Fruit fly (Drosophila melanogaster) whole organism, embryonic: ENCODE results near the gene CG14357.

ENCODE experiments used
- Adf1 ChIP-seq: fragments of 200-800 bp; sonication (Bioruptor generic); IDR thresholded peaks from 2 replicates; pipeline ENCODE4 v1.3.6; 2022; ENCODE audit warnings: missing biosample characterization, missing genetic modification characterization
- Aef1 ChIP-seq: fragments of 200-800 bp; sonication (Bioruptor generic); IDR thresholded peaks from 3 replicates; pipeline ENCODE4 v1.3.6; 2022; ENCODE audit warnings: missing biosample characterization, missing genetic modification characterization
- Atf3 ChIP-seq: fragments of 200-800 bp; sonication (Bioruptor generic); optimal IDR thresholded peaks from 3 replicates; lab custom pipeline; 2016; ENCODE audit warnings: missing biosample characterization, missing genetic modification characterization
- B-H1 ChIP-seq: fragments of 200-800 bp; sonication (Bioruptor generic); IDR thresholded peaks from 3 replicates; pipeline ENCODE4 v1.3.6; 2022; ENCODE audit warnings: missing biosample characterization, missing genetic modification characterization
- CG11695 ChIP-seq: fragments of 200-800 bp; sonication (Bioruptor generic); IDR thresholded peaks from 3 replicates; pipeline ENCODE4 v1.3.6; 2022; ENCODE audit warnings: missing biosample characterization, missing genetic modification characterization
- CG12104 ChIP-seq: fragments of 200-800 bp; sonication (Bioruptor generic); optimal IDR thresholded peaks from 3 replicates; lab custom pipeline; 2016; ENCODE audit warnings: missing biosample characterization, missing genetic modification characterization
- CG12299 ChIP-seq: fragments of 200-800 bp; sonication (Bioruptor generic); optimal IDR thresholded peaks from 2 replicates; lab custom pipeline; 2018; ENCODE audit warnings: missing biosample characterization, mild to moderate bottlenecking, missing genetic modification characterization
- CG13894 ChIP-seq: fragments of 200-800 bp; sonication (Bioruptor generic); optimal IDR thresholded peaks from 3 replicates; lab custom pipeline; 2018; ENCODE audit warnings: missing biosample characterization, mild to moderate bottlenecking, missing genetic modification characterization, moderate library complexity
- CG15696 ChIP-seq: fragments of 200-800 bp; sonication (Bioruptor generic); optimal IDR thresholded peaks from 2 replicates; lab custom pipeline; 2019; ENCODE audit warnings: missing biosample characterization, mild to moderate bottlenecking, missing genetic modification characterization, moderate library complexity
- CG1603 ChIP-seq: fragments of 200-800 bp; sonication (Bioruptor generic); optimal IDR thresholded peaks from 2 replicates; lab custom pipeline; 2019; ENCODE audit warnings: missing biosample characterization, mild to moderate bottlenecking, missing genetic modification characterization, moderate library complexity
- CG16813 ChIP-seq: fragments of 200-800 bp; sonication (Bioruptor generic); IDR thresholded peaks from 3 replicates; pipeline ENCODE4 v1.3.6; 2022; ENCODE audit warnings: missing biosample characterization, missing genetic modification characterization; ENCODE audit not compliant: partially characterized antibody
- CG2889 ChIP-seq: fragments of 200-800 bp; sonication (Bioruptor generic); IDR thresholded peaks from 3 replicates; pipeline ENCODE4 v1.3.6; 2022; ENCODE audit warnings: missing biosample characterization, missing genetic modification characterization
- CG30020 ChIP-seq: fragments of 200-800 bp; optimal IDR thresholded peaks from 2 replicates; lab custom pipeline; 2019; ENCODE audit warnings: missing biosample characterization, mild to moderate bottlenecking, missing genetic modification characterization, moderate library complexity
- CG32767 ChIP-seq: fragments of 200-800 bp; sonication (Bioruptor generic); IDR thresholded peaks from 2 replicates; pipeline ENCODE4 v1.3.6; 2022; ENCODE audit warnings: missing biosample characterization, missing genetic modification characterization
- CG33213 ChIP-seq: fragments of 200-800 bp; sonication (Bioruptor generic); optimal IDR thresholded peaks from 3 replicates; lab custom pipeline; 2016; ENCODE audit warnings: missing biosample characterization, missing genetic modification characterization
- CG3995 ChIP-seq: fragments of 200-800 bp; sonication (Bioruptor generic); optimal IDR thresholded peaks from 3 replicates; lab custom pipeline; 2016; ENCODE audit warnings: missing biosample characterization, missing genetic modification characterization
- CG4328 ChIP-seq: fragments of 200-800 bp; sonication (Bioruptor generic); optimal IDR thresholded peaks from 3 replicates; lab custom pipeline; 2017; ENCODE audit warnings: missing biosample characterization, missing genetic modification reagents, missing genetic modification characterization
- CG9876 ChIP-seq: fragments of 200-800 bp; sonication (Bioruptor generic); optimal IDR thresholded peaks from 2 replicates; lab custom pipeline; 2016; ENCODE audit warnings: missing biosample characterization, missing genetic modification characterization
- Camta ChIP-seq: fragments of 200-800 bp; sonication (Bioruptor generic); optimal IDR thresholded peaks from 2 replicates; lab custom pipeline; 2016; ENCODE audit warnings: missing biosample characterization, missing genetic modification characterization
- Dp ChIP-seq: fragments of 200-800 bp; sonication (Bioruptor generic); optimal IDR thresholded peaks from 2 replicates; lab custom pipeline; 2018; ENCODE audit warnings: missing biosample characterization, mild to moderate bottlenecking, missing genetic modification characterization, moderate library complexity
- Ets65A ChIP-seq: fragments of 200-800 bp; sonication (Bioruptor generic); peaks from one replicate; lab custom pipeline; 2016; ENCODE audit warnings: missing biosample characterization, missing genetic modification characterization
- HmgZ ChIP-seq: fragments of 200-800 bp; sonication (Bioruptor generic); optimal IDR thresholded peaks from 2 replicates; lab custom pipeline; 2018; ENCODE audit warnings: missing biosample characterization, mild to moderate bottlenecking, missing genetic modification characterization
- Lhr ChIP-seq: fragments of 200-800 bp; sonication (Bioruptor generic); optimal IDR thresholded peaks from 3 replicates; lab custom pipeline; 2017; ENCODE audit warnings: mild to moderate bottlenecking, missing biosample characterization, missing genetic modification reagents, missing genetic modification characterization
- Sox102F ChIP-seq: fragments of 200-800 bp; sonication (Bioruptor generic); optimal IDR thresholded peaks from 2 replicates; lab custom pipeline; 2018; ENCODE audit warnings: missing biosample characterization, mild to moderate bottlenecking, missing genetic modification characterization, moderate library complexity
- Sry-β ChIP-seq: fragments of 200-800 bp; sonication (Bioruptor generic); optimal IDR thresholded peaks from 2 replicates; lab custom pipeline; 2018; ENCODE audit warnings: missing biosample characterization, mild to moderate bottlenecking, missing genetic modification characterization, moderate library complexity
- Ssrp ChIP-seq: fragments of 200-800 bp; sonication (Bioruptor generic); optimal IDR thresholded peaks from 2 replicates; lab custom pipeline; 2018; ENCODE audit warnings: missing biosample characterization, mild to moderate bottlenecking, missing genetic modification characterization, moderate library complexity
- TFAM ChIP-seq: fragments of 200-800 bp; sonication (Bioruptor generic); optimal IDR thresholded peaks from 2 replicates; lab custom pipeline; 2017; ENCODE audit warnings: missing biosample characterization, missing genetic modification characterization, inconsistent platforms
- ash1 ChIP-seq: fragments of 200-800 bp; sonication (Bioruptor generic); optimal IDR thresholded peaks from 2 replicates; lab custom pipeline; 2018; ENCODE audit warnings: missing biosample characterization, mild to moderate bottlenecking, missing genetic modification characterization
- ato ChIP-seq: fragments of 200-800 bp; sonication (Bioruptor generic); IDR thresholded peaks from 2 replicates; pipeline ENCODE4 v1.3.6; 2022; ENCODE audit warnings: missing biosample characterization, missing genetic modification characterization; ENCODE audit not compliant: partially characterized antibody
- bcd ChIP-seq: fragments of 200-800 bp; sonication (Bioruptor generic); optimal IDR thresholded peaks from 2 replicates; lab custom pipeline; 2017; ENCODE audit warnings: missing biosample characterization, mild to moderate bottlenecking, missing genetic modification characterization
- bigmax ChIP-seq: fragments of 200-800 bp; sonication (Bioruptor generic); optimal IDR thresholded peaks from 2 replicates; lab custom pipeline; 2018; ENCODE audit warnings: missing biosample characterization, mild to moderate bottlenecking, missing genetic modification characterization
- chm ChIP-seq: fragments of 200-800 bp; sonication (Bioruptor generic); IDR thresholded peaks from 2 replicates; pipeline ENCODE4 v1.3.6; 2022; ENCODE audit warnings: missing biosample characterization, missing genetic modification characterization
- da ChIP-seq: fragments of 200-800 bp; sonication (Bioruptor generic); optimal IDR thresholded peaks from 2 replicates; lab custom pipeline; 2016; ENCODE audit warnings: missing biosample characterization, missing genetic modification characterization
- dm ChIP-seq: fragments of 200-800 bp; sonication (Bioruptor generic); optimal IDR thresholded peaks from 3 replicates; lab custom pipeline; 2016; ENCODE audit warnings: missing biosample characterization, missing genetic modification characterization
- dmrt99B ChIP-seq: fragments of 200-800 bp; sonication (Bioruptor generic); optimal IDR thresholded peaks from 2 replicates; lab custom pipeline; 2018; ENCODE audit warnings: missing biosample characterization, mild to moderate bottlenecking, missing genetic modification characterization, moderate library complexity
- fd96Cb ChIP-seq: fragments of 200-800 bp; sonication (Bioruptor generic); optimal IDR thresholded peaks from 2 replicates; lab custom pipeline; 2018; ENCODE audit warnings: missing biosample characterization, mild to moderate bottlenecking, missing genetic modification characterization, moderate library complexity
- fu2 ChIP-seq: fragments of 200-800 bp; sonication (Bioruptor generic); optimal IDR thresholded peaks from 2 replicates; lab custom pipeline; 2016; ENCODE audit warnings: missing biosample characterization, missing genetic modification characterization
- her ChIP-seq: fragments of 200-800 bp; sonication (Bioruptor generic); optimal IDR thresholded peaks from 2 replicates; lab custom pipeline; 2016; ENCODE audit warnings: missing biosample characterization, missing genetic modification characterization
- hkb ChIP-seq, 2 experiments: fragments of 200-800 bp in 1 of 2; fragments of >200 bp in 1 of 2; sonication (Bioruptor generic) in 1 of 2; IDR thresholded peaks in 1 of 2; optimal IDR thresholded peaks in 1 of 2; 2 replicates each; pipeline versions ENCODE4 v1.3.6 to Lab custom; 2017 to 2022; ENCODE audit warnings: missing biosample characterization in 1 of 2, missing genetic modification characterization in 1 of 2
- peb ChIP-seq: fragments of 200-800 bp; sonication (Bioruptor generic); IDR thresholded peaks from 2 replicates; pipeline ENCODE4 v1.3.6; 2022; ENCODE audit warnings: missing biosample characterization, missing genetic modification characterization
- psq ChIP-seq: fragments of 200-800 bp; sonication (Bioruptor generic); optimal IDR thresholded peaks from 2 replicates; lab custom pipeline; 2017; ENCODE audit warnings: missing biosample characterization, missing genetic modification characterization
- sim ChIP-seq: fragments of 200-800 bp; sonication (Bioruptor generic); IDR thresholded peaks from 2 replicates; pipeline ENCODE4 v1.3.6; 2022; ENCODE audit warnings: missing biosample characterization, missing genetic modification characterization
- slbo ChIP-seq: fragments of 200-800 bp; sonication (Bioruptor generic); IDR thresholded peaks from 2 replicates; pipeline ENCODE4 v1.3.6; 2022; ENCODE audit warnings: missing biosample characterization, missing genetic modification characterization
- stc ChIP-seq: fragments of 200-800 bp; sonication (Bioruptor generic); IDR thresholded peaks from 2 replicates; pipeline ENCODE4 v1.3.6; 2022; ENCODE audit warnings: missing biosample characterization, missing genetic modification characterization
- tap ChIP-seq: fragments of 200-800 bp; optimal IDR thresholded peaks from 3 replicates; lab custom pipeline; 2019; ENCODE audit warnings: missing biosample characterization, mild to moderate bottlenecking, missing genetic modification characterization, moderate library complexity
- twi ChIP-seq: fragments of 200-800 bp; optimal IDR thresholded peaks from 2 replicates; lab custom pipeline; 2019; ENCODE audit warnings: missing biosample characterization, mild to moderate bottlenecking, missing genetic modification characterization, moderate library complexity
- unc-4 ChIP-seq: fragments of 200-800 bp; sonication (Bioruptor generic); IDR thresholded peaks from 2 replicates; pipeline ENCODE4 v1.3.6; 2022; ENCODE audit warnings: missing biosample characterization, missing genetic modification characterization; ENCODE audit not compliant: partially characterized antibody
- zfh1 ChIP-seq: fragments of 200-800 bp; sonication (Bioruptor generic); IDR thresholded peaks from 3 replicates; pipeline ENCODE4 v1.3.6; 2022; ENCODE audit warnings: missing biosample characterization, missing genetic modification characterization

The CG14357 gene

dm6 chr3R:14116088-14116487, 4.1 kb upstream of the CG14357 start (continued):
- TF ChIP-seq Aef1 (no peak), hkb (optimal IDR thresholded peaks at IDR 0.05; lab: Kevin White, UChicago) (no peak), hkb (GFP tag; IDR thresholded peaks at IDR 0.05; lab: Robert Waterston, UW) (0 out of 2 replicates have a peak, but pooled peaks have one; percentile 18), CG1603 (tag; lab: Kevin White, UChicago) (no peak), da (no peak), ato (GFP tag; lab: Robert Waterston, UW) (no peak), Sox102F (peak; percentile 24), unc-4 (no peak), Dp (GFP tag; lab: Kevin White, UChicago) (no peak), ash1 (GFP tag; lab: Kevin White, UChicago) (no peak), CG32767 (GFP tag; lab: Robert Waterston, UW) (no peak), CG33213 (GFP tag; lab: Kevin White, UChicago) (no peak), CG2889 (GFP tag; lab: Robert Waterston, UW) (no peak), tap (peak; percentile 36), CG3995 (GFP tag; lab: Kevin White, UChicago) (no peak), dm (no peak), psq (GFP tag; lab: Kevin White, UChicago) (no peak), Camta (GFP tag; lab: Kevin White, UChicago) (no peak), CG15696 (no peak), dmrt99B (peak; percentile 21), sim (GFP tag; lab: Robert Waterston, UW) (no peak), Lhr (no peak), B-H1 (GFP tag; lab: Robert Waterston, UW) (no peak)
- TF ChIP-seq, all 482 proteins: peak for 14

- TF ChIP-seq Sox102F = no peak
These were observed 2.8 kb downstream of the CG14357 start, which contains the start of gene Or88a for dm6 chr3R:14109145-14109544. Gene Or88a (plus strand): TSS chr3R:14109445.

- TF ChIP-seq zfh1 (GFP tag; lab: Robert Waterston, UW) (peak; percentile 89), Atf3 (peak; percentile 19), CG16813 (GFP tag; lab: Robert Waterston, UW) (no peak), Sry-β (no peak), twi (peak; percentile 16), Ets65A (GFP tag; lab: Kevin White, UChicago) (peak; percentile 95), CG9876 (GFP tag; lab: Kevin White, UChicago) (peak; percentile 30), chm (GFP tag; lab: Robert Waterston, UW) (peak; percentile 90), TFAM (GFP tag; lab: Kevin White, UChicago) (peak; percentile 60), HmgZ (peak; percentile 73), Adf1 (GFP tag; lab: Robert Waterston, UW) (peak; percentile 27), CG12104 (peak; percentile 70), fd96Cb (tag; lab: Kevin White, UChicago) (peak; percentile 86), her (GFP tag; lab: Kevin White, UChicago) (peak; percentile 72), stc (GFP tag; lab: Robert Waterston, UW) (peak; percentile 90), peb (GFP tag; lab: Robert Waterston, UW) (peak; percentile 60), fu2 (GFP tag; lab: Kevin White, UChicago) (no peak), slbo (GFP tag; lab: Robert Waterston, UW) (peak; percentile 80), CG4328 (GFP tag; lab: Kevin White, UChicago) (peak; percentile 57), bcd (GFP tag; lab: Kevin White, UChicago) (peak; percentile 84), CG13894 (tag; lab: Kevin White, UChicago) (peak; percentile 63), bigmax (GFP tag; lab: Kevin White, UChicago) (no peak), B-H1 (GFP tag; lab: Robert Waterston, UW) (peak; percentile 89), Ssrp (peak; percentile 81), CG30020 (tag; lab: Kevin White, UChicago) (no peak), CG12299 (tag; lab: Kevin White, UChicago) (peak; percentile 74), CG11695 (GFP tag; lab: Robert Waterston, UW) (peak; percentile 89)
These were observed 3.6 kb downstream of the CG14357 start, which contains the start of gene CG12402 for dm6 chr3R:14108158-14108921. Gene CG12402 (minus strand): TSS chr3R:14108321.
